Fruit fly (Drosophila melanogaster): Measurements from ENCODE around the gene Taf7.

The Taf7 gene

dm6 chr3R:7892246-7893000, 14.7 kb upstream of the Taf7 start (continued):
- no peak for TF ChIP-seq CG6791 (GFP tag; IDR thresholded peaks at IDR 0.05; ENCODE audit: partially characterized antibody)
- no peak for TF ChIP-seq gsb-n (tag; optimal IDR thresholded peaks at IDR 0.05)
- peak in 1 of 2 experiments; percentile 41 for TF ChIP-seq Pdp1 (GFP tag; optimal IDR thresholded peaks at IDR 0.05)
- TF ChIP-seq Eip74EF (GFP tag; optimal IDR thresholded peaks at IDR 0.05): peak in 1 of 2 experiments; percentile 53
- TF ChIP-seq Fer3 (tag; optimal IDR thresholded peaks at IDR 0.05): peak; percentile 37
- no peak for TF ChIP-seq Hsf (GFP tag; optimal IDR thresholded peaks at IDR 0.05)
- TF ChIP-seq Xrp1 (GFP tag; IDR thresholded peaks at IDR 0.05): no peak
- no peak for TF ChIP-seq Ets65A (GFP tag)
- peak; percentile 78 for TF ChIP-seq CG32532 (GFP tag; IDR thresholded peaks at IDR 0.05)
- TF ChIP-seq Bdp1 (GFP tag; optimal IDR thresholded peaks at IDR 0.05): no peak
- TF ChIP-seq ranshi (GFP tag; IDR thresholded peaks at IDR 0.05): no peak; the same call in 1 of the 2 replicates
- TF ChIP-seq Hmx (GFP tag; optimal IDR thresholded peaks at IDR 0.05): no peak
- TF ChIP-seq Fer1 (GFP tag; optimal IDR thresholded peaks at IDR 0.05): peak; percentile 56
- peak; percentile 70 for TF ChIP-seq Meics (GFP tag; optimal IDR thresholded peaks at IDR 0.05)
- TF ChIP-seq chinmo (GFP tag; IDR thresholded peaks at IDR 0.05; ENCODE audit: partially characterized antibody): 0 out of 4 replicates have a peak, but pooled peaks have one; percentile 67
- TF ChIP-seq sc (optimal IDR thresholded peaks at IDR 0.05): no peak
- no peak for TF ChIP-seq sc (GFP tag; optimal IDR thresholded peaks at IDR 0.05)
- no peak for TF ChIP-seq YL-1 (GFP tag; optimal IDR thresholded peaks at IDR 0.05)
- no peak for TF ChIP-seq cas (GFP tag; IDR thresholded peaks at IDR 0.05)
- TF ChIP-seq her (GFP tag; optimal IDR thresholded peaks at IDR 0.05): no peak
- no peak for TF ChIP-seq ase (GFP tag; IDR thresholded peaks at IDR 0.05)
- TF ChIP-seq fd64A (GFP tag; optimal IDR thresholded peaks at IDR 0.05): no peak
- TF ChIP-seq pb (GFP tag; optimal IDR thresholded peaks at IDR 0.05): no peak
- TF ChIP-seq inv (GFP tag; IDR thresholded peaks at IDR 0.05; ENCODE audit: partially characterized antibody): no peak
- 0 out of 2 replicates have a peak, but pooled peaks have one; percentile 10 for TF ChIP-seq wdn (GFP tag; IDR thresholded peaks at IDR 0.05)
- peak; percentile 92 for TF ChIP-seq phol (tag; optimal IDR thresholded peaks at IDR 0.05)
- TF ChIP-seq CG1792 (GFP tag; optimal IDR thresholded peaks at IDR 0.05): no peak
- TF ChIP-seq Rx (GFP tag; IDR thresholded peaks at IDR 0.05): no peak
- no peak for TF ChIP-seq kni (GFP tag; optimal IDR thresholded peaks at IDR 0.05)
- no peak for TF ChIP-seq HmgD (GFP tag; optimal IDR thresholded peaks at IDR 0.05)
- TF ChIP-seq tna (GFP tag; IDR thresholded peaks at IDR 0.05; ENCODE audit: partially characterized antibody): no peak
- no peak; the same call in 3 of the 4 replicates for TF ChIP-seq Gug (GFP tag; IDR thresholded peaks at IDR 0.05)
- TF ChIP-seq B-H2 (GFP tag; optimal IDR thresholded peaks at IDR 0.05): no peak
- no peak for TF ChIP-seq z (GFP tag; IDR thresholded peaks at IDR 0.05)
- TF ChIP-seq mld (GFP tag; IDR thresholded peaks at IDR 0.05; ENCODE audit: partially characterized antibody): no peak
- no peak for TF ChIP-seq sim (GFP tag; IDR thresholded peaks at IDR 0.05)
- no peak for TF ChIP-seq sr (GFP tag; IDR thresholded peaks at IDR 0.05)
- no peak for TF ChIP-seq Ravus (GFP tag; IDR thresholded peaks at IDR 0.05)
- TF ChIP-seq CG3407 (GFP tag; optimal IDR thresholded peaks at IDR 0.05): no peak
- no peak for TF ChIP-seq CG10959 (GFP tag; IDR thresholded peaks at IDR 0.05)
- TF ChIP-seq CG14860 (GFP tag; IDR thresholded peaks at IDR 0.05; ENCODE audit: partially characterized antibody): no peak
- 0 out of 2 replicates have a peak, but pooled peaks have one; percentile 16 for TF ChIP-seq CG31441 (GFP tag; IDR thresholded peaks at IDR 0.05)
- 0 out of 2 replicates have a peak, but pooled peaks have one; percentile 33 for TF ChIP-seq CG32767 (GFP tag; IDR thresholded peaks at IDR 0.05)
- TF ChIP-seq btn (GFP tag; optimal IDR thresholded peaks at IDR 0.05): no peak
- TF ChIP-seq CG14667 (GFP tag; IDR thresholded peaks at IDR 0.05): peak; percentile 41; the same call in 1 of the 2 replicates
- no peak for TF ChIP-seq CG6272 (GFP tag; IDR thresholded peaks at IDR 0.05)
- TF ChIP-seq TFAM (GFP tag; optimal IDR thresholded peaks at IDR 0.05): no peak
- no peak for TF ChIP-seq Hey (tag; optimal IDR thresholded peaks at IDR 0.05)
- TF ChIP-seq CG17361 (GFP tag; IDR thresholded peaks at IDR 0.05): peak; percentile 57; the same call in 2 of the 3 replicates
- TF ChIP-seq tap (tag; optimal IDR thresholded peaks at IDR 0.05): peak; percentile 56

All from whole organism, embryonic.